Worm (Caenorhabditis elegans): ENCODE measurements around the gene haf-2.
A peak's percentile ranks its signal among the peaks of the same experiment; 100 is the strongest.

Gene haf-2

DNA sequence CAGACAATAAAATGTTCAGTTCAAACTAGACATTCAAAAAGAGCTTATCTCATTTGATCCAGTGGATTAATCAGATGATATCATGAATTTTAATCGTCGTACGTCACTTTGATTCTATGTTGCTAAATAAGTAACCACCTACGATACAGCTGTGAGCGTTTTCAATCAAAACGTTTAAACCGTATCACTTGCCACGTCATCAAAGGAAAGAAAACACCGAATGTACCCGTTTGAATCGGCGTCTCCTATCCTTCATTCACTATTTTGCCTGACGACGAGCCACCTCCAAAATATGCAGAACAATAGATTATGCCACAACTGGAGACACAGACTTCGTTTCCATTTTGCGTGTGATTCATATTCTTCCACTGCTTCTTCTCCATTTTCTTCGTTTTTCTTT is 10.4 kb downstream of the haf-2 start:
- TF ChIP-seq aly-2 (tag; optimal IDR thresholded peaks at IDR 0.05) (no peak), crh-2 (tag; optimal IDR thresholded peaks at IDR 0.05) (peak; percentile 38)

- no peak for TF ChIP-seq mdl-1 (tag; optimal IDR thresholded peaks at IDR 0.05)
- no peak for TF ChIP-seq nhr-12 (tag; optimal IDR thresholded peaks at IDR 0.05)
- TF ChIP-seq nhr-129 (tag; optimal IDR thresholded peaks at IDR 0.05), result no peak
- TF ChIP-seq ceh-16 (tag; optimal IDR thresholded peaks at IDR 0.05), result no peak
- no peak for TF ChIP-seq egl-27 (tag; optimal IDR thresholded peaks at IDR 0.05)
- no peak for TF ChIP-seq Y55F3AM.14 (GFP tag; optimal IDR thresholded peaks at IDR 0.05)
- no peak for TF ChIP-seq nhr-21 (tag; optimal IDR thresholded peaks at IDR 0.05)
- no peak for TF ChIP-seq lsy-2 (tag; optimal IDR thresholded peaks at IDR 0.05)
- TF ChIP-seq nhr-25 (tag; optimal IDR thresholded peaks at IDR 0.05), result no peak
- TF ChIP-seq sma-3 (GFP tag; optimal IDR thresholded peaks at IDR 0.05), result no peak
- no peak for TF ChIP-seq skn-1 (tag; optimal IDR thresholded peaks at IDR 0.05)
- TF ChIP-seq ztf-11 (tag; optimal IDR thresholded peaks at IDR 0.05), result no peak
- no peak for TF ChIP-seq elt-3 (tag; optimal IDR thresholded peaks at IDR 0.05)
- no peak for TF ChIP-seq aly-2 (tag; optimal IDR thresholded peaks at IDR 0.05)
- no peak for TF ChIP-seq alr-1 (tag; optimal IDR thresholded peaks at IDR 0.05)
- TF ChIP-seq nhr-77 (tag; optimal IDR thresholded peaks at IDR 0.05), result no peak
- no peak for TF ChIP-seq unc-39 (tag; optimal IDR thresholded peaks at IDR 0.05)
- no peak for TF ChIP-seq dmd-4 (tag; optimal IDR thresholded peaks at IDR 0.05)
- no peak for TF ChIP-seq lin-11 (tag; optimal IDR thresholded peaks at IDR 0.05)
- TF ChIP-seq F13H6.1 (tag; optimal IDR thresholded peaks at IDR 0.05), result no peak
Observed at ce11 chrII:7343668-7344067, 12.6 kb downstream of the haf-2 start.

DNA sequence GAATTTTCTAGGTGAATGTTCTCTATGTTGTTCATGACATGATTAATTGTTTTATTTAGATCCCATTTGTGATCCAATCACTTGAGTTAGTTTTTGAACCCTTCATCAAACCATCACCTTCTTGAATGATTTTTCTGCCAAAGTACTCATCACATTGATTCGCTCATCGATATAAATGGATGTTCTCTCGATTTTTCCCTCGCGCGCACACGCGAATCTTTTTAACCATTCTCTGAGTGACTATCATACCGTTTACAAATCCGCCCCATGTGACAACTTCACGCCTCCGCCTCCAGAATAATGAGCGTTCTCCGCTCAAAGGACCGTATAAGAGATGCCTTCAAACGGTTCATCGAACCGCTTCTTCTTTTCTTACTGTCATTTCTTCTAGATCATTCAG is 13.3 kb downstream of the haf-2 start:
- peak; percentile 80 for TF ChIP-seq sma-9 (GFP tag; optimal IDR thresholded peaks at IDR 0.05)
- no peak for TF ChIP-seq sma-9 (tag; optimal IDR thresholded peaks at IDR 0.05)
- TF ChIP-seq dmd-4 (tag; optimal IDR thresholded peaks at IDR 0.05), result no peak
- TF ChIP-seq lin-39 (tag; optimal IDR thresholded peaks at IDR 0.05), result no peak
- TF ChIP-seq nhr-237 (tag; optimal IDR thresholded peaks at IDR 0.05), result no peak
- TF ChIP-seq mdl-1 (tag; optimal IDR thresholded peaks at IDR 0.05), result peak in 1 of 2 experiments; percentile 82
- TF ChIP-seq ama-1 (optimal IDR thresholded peaks at IDR 0.05), result peak; percentile 60
- no peak for TF ChIP-seq unc-62 (GFP tag; optimal IDR thresholded peaks at IDR 0.05)
- TF ChIP-seq alr-1 (tag; optimal IDR thresholded peaks at IDR 0.05), result no peak
- TF ChIP-seq gmeb-1 (tag; optimal IDR thresholded peaks at IDR 0.05), result peak; percentile 23
- no peak for TF ChIP-seq nhr-11 (tag; optimal IDR thresholded peaks at IDR 0.05)
- TF ChIP-seq sma-3 (GFP tag; optimal IDR thresholded peaks at IDR 0.05), result peak; percentile 49
- no peak for TF ChIP-seq snpc-4 (tag; optimal IDR thresholded peaks at IDR 0.05)
- TF ChIP-seq nhr-12 (tag; optimal IDR thresholded peaks at IDR 0.05), result no peak
- TF ChIP-seq nhr-129 (tag; optimal IDR thresholded peaks at IDR 0.05), result peak; percentile 38
- TF ChIP-seq crh-2 (tag; optimal IDR thresholded peaks at IDR 0.05), result peak; percentile 40
- TF ChIP-seq skn-1 (tag; optimal IDR thresholded peaks at IDR 0.05), result no peak
- no peak for TF ChIP-seq mab-5 (tag; optimal IDR thresholded peaks at IDR 0.05)
- no peak for TF ChIP-seq nhr-21 (tag; optimal IDR thresholded peaks at IDR 0.05)
- no peak for TF ChIP-seq nhr-23 (tag; optimal IDR thresholded peaks at IDR 0.05)
- no peak for TF ChIP-seq fos-1 (tag; optimal IDR thresholded peaks at IDR 0.05)
- TF ChIP-seq ztf-4 (tag; optimal IDR thresholded peaks at IDR 0.05), result no peak
- TF ChIP-seq ceh-16 (tag; optimal IDR thresholded peaks at IDR 0.05), result no peak
- no peak for TF ChIP-seq ztf-1 (GFP tag; conservative IDR thresholded peaks at IDR 0.05)
- TF ChIP-seq nhr-25 (tag; optimal IDR thresholded peaks at IDR 0.05), result peak; percentile 33
- TF ChIP-seq aly-2 (tag; optimal IDR thresholded peaks at IDR 0.05), result no peak
- TF ChIP-seq blmp-1 (tag; optimal IDR thresholded peaks at IDR 0.05; ENCODE audit: insufficient read depth), result peak; percentile 68
- TF ChIP-seq elt-3 (tag; optimal IDR thresholded peaks at IDR 0.05), result no peak
- TF ChIP-seq R02D3.7 (tag; optimal IDR thresholded peaks at IDR 0.05), result no peak

- TF ChIP-seq ZK546.5 (tag; optimal IDR thresholded peaks at IDR 0.05) (no peak), nhr-23 (tag; optimal IDR thresholded peaks at IDR 0.05) (no peak), nhr-25 (tag; optimal IDR thresholded peaks at IDR 0.05) (peak; percentile 10), sma-9 (GFP tag; optimal IDR thresholded peaks at IDR 0.05) (peak; percentile 30), sma-9 (tag; optimal IDR thresholded peaks at IDR 0.05) (no peak), Y55F3AM.14 (GFP tag; optimal IDR thresholded peaks at IDR 0.05) (no peak), blmp-1 (tag; optimal IDR thresholded peaks at IDR 0.05; ENCODE audit: insufficient read depth) (no peak), alr-1 (tag; optimal IDR thresholded peaks at IDR 0.05) (no peak), lsy-2 (tag; optimal IDR thresholded peaks at IDR 0.05) (peak in 1 of 2 experiments; percentile 16), crh-2 (tag; optimal IDR thresholded peaks at IDR 0.05) (peak; percentile 20), ztf-4 (tag; optimal IDR thresholded peaks at IDR 0.05) (no peak), snpc-4 (tag; optimal IDR thresholded peaks at IDR 0.05) (no peak), elt-1 (tag; optimal IDR thresholded peaks at IDR 0.05) (no peak)
Observed at ce11 chrII:7341572-7342303, 14.5 kb downstream of the haf-2 start.
